Worm (Caenorhabditis elegans): ENCODE measurements around the gene T22F3.2.
"Not testable (repeated sequence)": the region's sequence is repeated elsewhere in the genome, so short reads cannot be mapped to it uniquely, and the experiment has no call there.

- TF ChIP-seq T22C8.4 (GFP tag; IDR thresholded peaks at IDR 0.05); med-1 (GFP tag; optimal IDR thresholded peaks at IDR 0.05; ENCODE audit: insufficient read depth); klf-2 (GFP tag; conservative IDR thresholded peaks at IDR 0.05); ref-1 (GFP tag; conservative IDR thresholded peaks at IDR 0.05); tab-1 (GFP tag; IDR thresholded peaks at IDR 0.05); flt-1 (GFP tag; IDR thresholded peaks at IDR 0.05); ztf-29 (GFP tag; IDR thresholded peaks at IDR 0.05): not testable (repeated sequence)
Measured at ce11 chrV:3562824-3563223, 23.6 kb upstream of the T22F3.2 start, which contains the start of gene T24A6.16.

Data from whole organism, midembryonic.